Worm (Caenorhabditis elegans) whole organism, L1 larva: Measurements from ENCODE around the gene sre-9.

Experiments
- F16B12.6 ChIP-seq: fragments of 150-350 bp; optimal IDR thresholded peaks from 2 replicates; lab custom pipeline; 2014; ENCODE audit warnings: missing biosample characterization, missing genetic modification characterization
- Y116A8C.19 ChIP-seq: sonication (generic microtip); optimal IDR thresholded peaks from 2 replicates; lab custom pipeline; 2016; ENCODE audit warnings: missing compliant biosample characterization, missing genetic modification characterization, borderline replicate concordance
- grh-1 ChIP-seq: fragments of 200-800 bp; sonication (Bioruptor generic); IDR thresholded peaks from 2 replicates; pipeline ENCODE4 v1.3.6; 2022; ENCODE audit warnings: missing genetic modification reagents, missing genetic modification characterization, missing compliant biosample characterization
- lin-13 ChIP-seq: fragments of 150-350 bp; optimal IDR thresholded peaks from 2 replicates; lab custom pipeline; 2014; ENCODE audit warnings: missing biosample characterization, missing genetic modification reagents, missing genetic modification characterization
- lin-15B ChIP-seq: fragments of 150-350 bp; sonication (generic microtip); optimal IDR thresholded peaks from 3 replicates; lab custom pipeline; 2014; ENCODE audit warnings: missing biosample characterization, missing genetic modification characterization
- lsy-2 ChIP-seq, 2 experiments: fragments of 150-350 bp; optimal IDR thresholded peaks; 2 replicates each; lab custom pipeline; 2014; ENCODE audit warnings: missing biosample characterization in 2 of 2, missing genetic modification characterization in 2 of 2
- mef-2 ChIP-seq: fragments of 150-350 bp; optimal IDR thresholded peaks from 2 replicates; lab custom pipeline; 2014; ENCODE audit warnings: missing biosample characterization, missing genetic modification characterization
- mep-1 ChIP-seq: fragments of 150-350 bp; optimal IDR thresholded peaks from 2 replicates; lab custom pipeline; 2014; ENCODE audit warnings: missing biosample characterization, missing genetic modification characterization
- nhr-237 ChIP-seq: fragments of 150-350 bp; optimal IDR thresholded peaks from 2 replicates; lab custom pipeline; 2014; ENCODE audit warnings: missing biosample characterization, missing genetic modification characterization
- pax-3 ChIP-seq: fragments of 200-800 bp; sonication (Bioruptor generic); optimal IDR thresholded peaks from 2 replicates; lab custom pipeline; 2018; ENCODE audit warnings: mild to moderate bottlenecking, missing genetic modification characterization, moderate library complexity, missing compliant biosample characterization
- rnt-1 ChIP-seq: sonication (generic microtip); optimal IDR thresholded peaks from 2 replicates; lab custom pipeline; 2016; ENCODE audit warnings: mild to moderate bottlenecking, missing genetic modification characterization, moderate library complexity, missing compliant biosample characterization
- skn-1 ChIP-seq: fragments of 150-350 bp; optimal IDR thresholded peaks from 2 replicates; lab custom pipeline; 2014; ENCODE audit warnings: missing biosample characterization, missing genetic modification characterization
- snpc-4 ChIP-seq: fragments of 150-350 bp; optimal IDR thresholded peaks from 2 replicates; lab custom pipeline; 2014; ENCODE audit warnings: missing biosample characterization, missing genetic modification characterization
- xbp-1 ChIP-seq: sonication (generic microtip); optimal IDR thresholded peaks from 2 replicates; lab custom pipeline; 2016; ENCODE audit warnings: missing genetic modification characterization, missing compliant biosample characterization

ce11 chrV:3870359-3870758 is 24.4 kb upstream of the sre-9 start:
- TF ChIP-seq grh-1 (GFP tag; lab: Robert Waterston, UW) (no peak), snpc-4 (tag; lab: Kevin White, UChicago) (no peak), lin-15B (tag; lab: Kevin White, UChicago) (no peak), nhr-237 (tag; lab: Kevin White, UChicago) (no peak), xbp-1 (tag; lab: Kevin White, UChicago) (peak; percentile 18), rnt-1 (no peak), skn-1 (tag; lab: Kevin White, UChicago) (no peak), F16B12.6 (tag; lab: Kevin White, UChicago) (no peak), Y116A8C.19 (tag; lab: Kevin White, UChicago) (no peak), pax-3 (tag; lab: Kevin White, UChicago) (peak; percentile 72), lsy-2 (tag; optimal IDR thresholded peaks at IDR 0.05; lab: Kevin White, UChicago) (peak in 1 of 2 experiments; percentile 53), lin-13 (GFP tag; lab: Kevin White, UChicago) (no peak), mep-1 (tag; lab: Kevin White, UChicago) (peak; percentile 8), mef-2 (tag; lab: Kevin White, UChicago) (peak; percentile 48)
